Worm (Caenorhabditis elegans): ENCODE measurements around the gene wdr-54.

- TF ChIP-seq ztf-29 (GFP tag; IDR thresholded peaks at IDR 0.05): no peak
- TF ChIP-seq cog-1 (tag; optimal IDR thresholded peaks at IDR 0.05): no peak
Observed at ce11 chrX:861378-861777, 32.7 kb downstream of the wdr-54 start.
